Fruit fly (Drosophila melanogaster) whole organism, embryonic: ENCODE data around the gene fw.

Experiments used
- Abd-B ChIP-seq: fragments of 200-800 bp; sonication (Bioruptor generic); optimal IDR thresholded peaks from 2 replicates; lab custom pipeline; 2018; ENCODE audit warnings: missing biosample characterization, mild to moderate bottlenecking, missing genetic modification characterization, moderate library complexity
- Antp ChIP-seq: fragments of 200-800 bp; sonication (Bioruptor generic); optimal IDR thresholded peaks from 3 replicates; lab custom pipeline; 2016; ENCODE audit warnings: missing biosample characterization, missing genetic modification characterization
- BEAF-32 ChIP-seq: fragments of 200-800 bp; sonication (Bioruptor generic); optimal IDR thresholded peaks from 3 replicates; lab custom pipeline; 2017; ENCODE audit warnings: missing biosample characterization, missing genetic modification characterization, mild to moderate bottlenecking, moderate library complexity, missing genetic modification reagents
- Bgb ChIP-seq: fragments of 200-800 bp; sonication (Bioruptor generic); IDR thresholded peaks from 2 replicates; pipeline ENCODE4 v1.3.6; 2022; ENCODE audit warnings: missing biosample characterization, missing genetic modification characterization; ENCODE audit not compliant: partially characterized antibody
- CG10147 ChIP-seq: fragments of 200-800 bp; sonication (Bioruptor generic); optimal IDR thresholded peaks from 2 replicates; lab custom pipeline; 2019; ENCODE audit warnings: missing biosample characterization, mild to moderate bottlenecking, missing genetic modification characterization, moderate library complexity
- CG10366 ChIP-seq: fragments of 200-800 bp; sonication (Bioruptor generic); IDR thresholded peaks from 2 replicates; pipeline ENCODE4 v1.3.6; 2022; ENCODE audit warnings: missing biosample characterization, missing genetic modification characterization
- CG11398 ChIP-seq: fragments of 200-800 bp; sonication (Bioruptor generic); optimal IDR thresholded peaks from 2 replicates; lab custom pipeline; 2016; ENCODE audit warnings: missing biosample characterization, missing genetic modification characterization
- CG15011 ChIP-seq: fragments of 200-800 bp; sonication (Bioruptor generic); optimal IDR thresholded peaks from 3 replicates; lab custom pipeline; 2018; ENCODE audit warnings: missing biosample characterization, mild to moderate bottlenecking, missing genetic modification characterization
- CG15073 ChIP-seq: fragments of 200-800 bp; sonication (Bioruptor generic); optimal IDR thresholded peaks from 2 replicates; lab custom pipeline; 2016; ENCODE audit warnings: missing biosample characterization, missing genetic modification characterization
- CG15269 ChIP-seq: fragments of 200-800 bp; sonication (Bioruptor generic); optimal IDR thresholded peaks from 2 replicates; lab custom pipeline; 2018; ENCODE audit warnings: missing biosample characterization, mild to moderate bottlenecking, missing genetic modification characterization, moderate library complexity
- CG1603 ChIP-seq: fragments of 200-800 bp; sonication (Bioruptor generic); optimal IDR thresholded peaks from 2 replicates; lab custom pipeline; 2019; ENCODE audit warnings: missing biosample characterization, mild to moderate bottlenecking, missing genetic modification characterization, moderate library complexity
- CG17361 ChIP-seq: fragments of 200-800 bp; sonication (Bioruptor generic); IDR thresholded peaks from 3 replicates; pipeline ENCODE4 v1.3.6; 2022; ENCODE audit warnings: missing biosample characterization, missing genetic modification characterization
- CG17912 ChIP-seq: fragments of 200-800 bp; sonication (Bioruptor generic); optimal IDR thresholded peaks from 2 replicates; lab custom pipeline; 2018; ENCODE audit warnings: missing biosample characterization, mild to moderate bottlenecking, missing genetic modification characterization
- CG2116 ChIP-seq: fragments of 200-800 bp; sonication (Bioruptor generic); optimal IDR thresholded peaks from 3 replicates; lab custom pipeline; 2018; ENCODE audit warnings: missing biosample characterization, mild to moderate bottlenecking, missing genetic modification characterization
- CG30431 ChIP-seq: fragments of 200-800 bp; sonication (Bioruptor generic); optimal IDR thresholded peaks from 2 replicates; lab custom pipeline; 2017; ENCODE audit warnings: missing biosample characterization, missing genetic modification characterization
- CG3407 ChIP-seq: fragments of 200-800 bp; sonication (Bioruptor generic); optimal IDR thresholded peaks from 2 replicates; lab custom pipeline; 2018; ENCODE audit warnings: missing biosample characterization, mild to moderate bottlenecking, missing genetic modification characterization
- CG34376 ChIP-seq: fragments of 200-800 bp; sonication (Bioruptor generic); optimal IDR thresholded peaks from 2 replicates; lab custom pipeline; 2018; ENCODE audit warnings: missing biosample characterization, mild to moderate bottlenecking, missing genetic modification characterization
- CG4282 ChIP-seq: fragments of 200-800 bp; sonication (Bioruptor generic); optimal IDR thresholded peaks from 2 replicates; lab custom pipeline; 2016; ENCODE audit warnings: missing biosample characterization, missing genetic modification characterization
- CG4424 ChIP-seq: fragments of 200-800 bp; sonication (Bioruptor generic); optimal IDR thresholded peaks from 3 replicates; lab custom pipeline; 2016; ENCODE audit warnings: missing biosample characterization, missing genetic modification characterization
- CG6654 ChIP-seq: fragments of 200-800 bp; sonication (Bioruptor generic); optimal IDR thresholded peaks from 2 replicates; lab custom pipeline; 2017; ENCODE audit warnings: missing biosample characterization, mild to moderate bottlenecking, missing genetic modification characterization
- CG7786 ChIP-seq: fragments of 200-800 bp; sonication (Bioruptor generic); optimal IDR thresholded peaks from 2 replicates; lab custom pipeline; 2016; ENCODE audit warnings: missing biosample characterization, missing genetic modification characterization
- CG7987 ChIP-seq: fragments of 200-800 bp; sonication (Bioruptor generic); optimal IDR thresholded peaks from 2 replicates; lab custom pipeline; 2018; ENCODE audit warnings: missing biosample characterization, mild to moderate bottlenecking, missing genetic modification characterization, moderate library complexity
- CG8089 ChIP-seq: fragments of 200-800 bp; sonication (Bioruptor generic); optimal IDR thresholded peaks from 3 replicates; lab custom pipeline; 2016; ENCODE audit warnings: missing biosample characterization, missing genetic modification characterization
- CG8290 ChIP-seq, 3 experiments: fragments of 200-800 bp; sonication (Bioruptor generic); optimal IDR thresholded peaks; 2 replicates each; lab custom pipeline; 2016 to 2019; ENCODE audit warnings: missing biosample characterization in 3 of 3, missing genetic modification characterization in 3 of 3, mild to moderate bottlenecking in 2 of 3, moderate library complexity in 1 of 3
- CG9932 ChIP-seq: fragments of 200-800 bp; sonication (Bioruptor generic); IDR thresholded peaks from 2 replicates; pipeline ENCODE4 v1.3.6; 2022; ENCODE audit warnings: missing biosample characterization, missing genetic modification characterization
- Dek ChIP-seq: fragments of 200-800 bp; sonication (Bioruptor generic); optimal IDR thresholded peaks from 3 replicates; lab custom pipeline; 2019; ENCODE audit warnings: missing biosample characterization, mild to moderate bottlenecking, missing genetic modification characterization, moderate library complexity
- Gug ChIP-seq: fragments of 200-800 bp; sonication (Bioruptor generic); IDR thresholded peaks from 4 replicates; pipeline ENCODE4 v1.3.6; 2022; ENCODE audit warnings: missing biosample characterization, missing genetic modification characterization
- Hmr ChIP-seq: fragments of 200-800 bp; sonication (Bioruptor generic); optimal IDR thresholded peaks from 3 replicates; lab custom pipeline; 2017; ENCODE audit warnings: mild to moderate bottlenecking, missing biosample characterization, missing genetic modification reagents, missing genetic modification characterization
- Hmx ChIP-seq: fragments of 200-800 bp; sonication (Bioruptor generic); optimal IDR thresholded peaks from 2 replicates; lab custom pipeline; 2016; ENCODE audit warnings: missing biosample characterization, missing genetic modification characterization
- MESR4 ChIP-seq: fragments of 200-800 bp; sonication (Bioruptor generic); optimal IDR thresholded peaks from 2 replicates; lab custom pipeline; 2018; ENCODE audit warnings: missing biosample characterization, mild to moderate bottlenecking, missing genetic modification characterization, moderate library complexity
- Oli ChIP-seq: fragments of 200-800 bp; sonication (Bioruptor generic); optimal IDR thresholded peaks from 2 replicates; lab custom pipeline; 2018; ENCODE audit warnings: missing biosample characterization, mild to moderate bottlenecking, missing genetic modification characterization, moderate library complexity
- Sin3A ChIP-seq: fragments of >200 bp; optimal IDR thresholded peaks from 2 replicates; lab custom pipeline; 2018
- Tbp ChIP-seq: fragments of >200 bp; optimal IDR thresholded peaks from 2 replicates; lab custom pipeline; 2018; ENCODE audit warnings: missing biosample characterization, missing genetic modification characterization
- al ChIP-seq: fragments of 200-800 bp; sonication (Bioruptor generic); IDR thresholded peaks from 2 replicates; pipeline ENCODE4 v1.3.6; 2022; ENCODE audit warnings: missing biosample characterization, missing genetic modification characterization
- ash1 ChIP-seq: fragments of 200-800 bp; sonication (Bioruptor generic); optimal IDR thresholded peaks from 2 replicates; lab custom pipeline; 2018; ENCODE audit warnings: missing biosample characterization, mild to moderate bottlenecking, missing genetic modification characterization
- bab2 ChIP-seq: fragments of 200-800 bp; sonication (Bioruptor generic); optimal IDR thresholded peaks from 2 replicates; lab custom pipeline; 2016; ENCODE audit warnings: missing biosample characterization, missing genetic modification characterization
- cad ChIP-seq: fragments of >200 bp; optimal IDR thresholded peaks from 2 replicates; lab custom pipeline; 2017; ENCODE audit warnings: missing biosample characterization, missing genetic modification characterization
- gcm ChIP-seq: fragments of 200-800 bp; sonication (Bioruptor generic); optimal IDR thresholded peaks from 2 replicates; lab custom pipeline; 2019; ENCODE audit warnings: missing biosample characterization, mild to moderate bottlenecking, missing genetic modification characterization, moderate library complexity
- gsb-n ChIP-seq: fragments of 200-800 bp; sonication (Bioruptor generic); optimal IDR thresholded peaks from 3 replicates; lab custom pipeline; 2018; ENCODE audit warnings: missing biosample characterization, mild to moderate bottlenecking, missing genetic modification characterization
- hbn ChIP-seq: fragments of 200-800 bp; sonication (Bioruptor generic); IDR thresholded peaks from 2 replicates; pipeline ENCODE4 v1.3.6; 2022; ENCODE audit warnings: missing biosample characterization, missing genetic modification characterization; ENCODE audit not compliant: partially characterized antibody
- inv ChIP-seq: fragments of 200-800 bp; sonication (Bioruptor generic); IDR thresholded peaks from 2 replicates; pipeline ENCODE4 v1.3.6; 2022; ENCODE audit warnings: missing biosample characterization, missing genetic modification characterization; ENCODE audit not compliant: partially characterized antibody
- knrl ChIP-seq: fragments of 200-800 bp; sonication (Bioruptor generic); IDR thresholded peaks from 3 replicates; pipeline ENCODE4 v1.3.6; 2022; ENCODE audit warnings: missing biosample characterization, missing genetic modification characterization; ENCODE audit not compliant: partially characterized antibody
- psq ChIP-seq: fragments of 200-800 bp; sonication (Bioruptor generic); optimal IDR thresholded peaks from 2 replicates; lab custom pipeline; 2017; ENCODE audit warnings: missing biosample characterization, missing genetic modification characterization
- schlank ChIP-seq: fragments of 200-800 bp; sonication (Bioruptor generic); optimal IDR thresholded peaks from 2 replicates; lab custom pipeline; 2018; ENCODE audit warnings: missing biosample characterization, mild to moderate bottlenecking, missing genetic modification characterization
- seq ChIP-seq: fragments of 200-800 bp; sonication (Bioruptor generic); IDR thresholded peaks from 2 replicates; pipeline ENCODE4 v1.3.6; 2022; ENCODE audit warnings: missing biosample characterization, missing genetic modification characterization
- shn ChIP-seq: fragments of 200-800 bp; sonication (Bioruptor generic); optimal IDR thresholded peaks from 3 replicates; lab custom pipeline; 2016; ENCODE audit warnings: missing biosample characterization, missing genetic modification characterization
- trh ChIP-seq: fragments of 200-800 bp; sonication (Bioruptor generic); optimal IDR thresholded peaks from 2 replicates; lab custom pipeline; 2016; ENCODE audit warnings: missing biosample characterization, missing genetic modification characterization
- vvl ChIP-seq: fragments of 200-800 bp; sonication (Bioruptor generic); IDR thresholded peaks from 2 replicates; pipeline ENCODE4 v1.3.6; 2022; ENCODE audit warnings: missing biosample characterization, missing genetic modification characterization
- zen2 ChIP-seq: fragments of 200-800 bp; sonication (Bioruptor generic); IDR thresholded peaks from 3 replicates; pipeline ENCODE4 v1.3.6; 2022; ENCODE audit warnings: missing biosample characterization, missing genetic modification characterization; ENCODE audit not compliant: partially characterized antibody

Gene fw

DNA sequence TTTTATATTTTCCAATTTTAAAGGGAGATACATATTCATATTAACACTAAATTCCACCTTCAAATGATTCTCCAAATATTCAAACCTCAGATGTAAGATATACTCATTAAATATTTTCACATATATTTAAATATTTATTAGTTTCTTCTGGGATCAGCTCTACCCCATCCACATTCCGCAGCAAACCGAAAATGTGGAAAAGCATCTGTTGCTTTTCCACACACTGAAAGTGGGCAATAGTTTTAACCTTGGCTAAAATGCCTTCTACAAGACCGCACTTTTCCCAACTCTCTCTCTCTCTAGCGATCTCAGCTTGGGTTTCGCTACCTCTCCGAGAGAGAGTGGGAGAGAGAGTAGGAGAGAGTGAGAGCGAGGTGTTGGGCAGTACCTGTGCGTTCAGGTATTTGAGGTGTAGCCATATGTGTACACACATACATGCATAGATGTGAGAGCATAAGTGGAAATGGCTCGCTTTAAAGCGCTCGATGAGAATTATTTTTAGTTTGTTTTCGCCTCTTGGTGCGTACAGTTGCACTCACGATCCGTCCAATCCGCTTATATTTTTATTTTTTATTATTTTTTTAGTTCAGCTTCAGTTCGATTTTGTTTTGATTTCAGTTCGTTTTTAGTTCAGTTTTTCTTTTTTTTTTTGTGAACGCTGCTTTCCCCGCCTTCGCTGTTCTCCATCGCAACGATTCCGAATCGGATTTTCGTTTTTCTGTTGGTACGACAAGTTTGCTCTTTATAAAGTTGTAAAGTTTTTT is 3.1 kb upstream of the fw start, which contains the start of gene CG1806 (continued):
- no peak for TF ChIP-seq BEAF-32 (GFP tag; lab: Kevin White, UChicago)
- no peak for TF ChIP-seq CG7987 (GFP tag; lab: Kevin White, UChicago)
- TF ChIP-seq Hmx (GFP tag; lab: Kevin White, UChicago) = no peak
- no peak for TF ChIP-seq trh (GFP tag; lab: Kevin White, UChicago)
- TF ChIP-seq CG8089 (GFP tag; lab: Kevin White, UChicago) = no peak
- TF ChIP-seq zen2 = peak; percentile 62; the same call in 2 of the 3 replicates
- no peak for TF ChIP-seq CG15073
- TF ChIP-seq CG15269 = peak; percentile 4
- no peak for TF ChIP-seq CG17912 (GFP tag; lab: Kevin White, UChicago)
- no peak for TF ChIP-seq CG2116
- TF ChIP-seq gsb-n (tag; lab: Kevin White, UChicago) = no peak
- TF ChIP-seq Gug (GFP tag; lab: Robert Waterston, UW) = no peak
- TF ChIP-seq knrl (GFP tag; lab: Robert Waterston, UW) = no peak
- no peak for TF ChIP-seq seq
- TF ChIP-seq al (GFP tag; lab: Robert Waterston, UW) = no peak
- no peak for TF ChIP-seq psq (GFP tag; lab: Kevin White, UChicago)
- no peak for TF ChIP-seq MESR4 (GFP tag; lab: Kevin White, UChicago)
- TF ChIP-seq shn (GFP tag; lab: Kevin White, UChicago) = no peak
- TF ChIP-seq CG4282 (GFP tag; lab: Kevin White, UChicago) = no peak
- 0 out of 2 replicates have a peak, but pooled peaks have one; percentile 14 for TF ChIP-seq CG9932
- TF ChIP-seq CG11398 (GFP tag; lab: Kevin White, UChicago) = no peak
- TF ChIP-seq CG10147 (GFP tag; lab: Kevin White, UChicago) = no peak
- no peak for TF ChIP-seq bab2 (GFP tag; lab: Kevin White, UChicago)
- TF ChIP-seq CG1603 (tag; lab: Kevin White, UChicago) = no peak
- TF ChIP-seq cad (GFP tag; lab: Kevin White, UChicago) = peak; percentile 22
- TF ChIP-seq Abd-B = no peak
- TF ChIP-seq CG7786 (GFP tag; lab: Kevin White, UChicago) = no peak
- TF ChIP-seq CG6654 (GFP tag; lab: Kevin White, UChicago) = no peak
- no peak for TF ChIP-seq ash1 (GFP tag; lab: Kevin White, UChicago)
- TF ChIP-seq CG30431 (GFP tag; lab: Kevin White, UChicago) = no peak
- no peak for TF ChIP-seq CG3407
- no peak for TF ChIP-seq Hmr
- no peak for TF ChIP-seq Antp (GFP tag; lab: Kevin White, UChicago)
- no peak for TF ChIP-seq Dek (tag; lab: Kevin White, UChicago)
- no peak for TF ChIP-seq Tbp
- TF ChIP-seq CG34376 = no peak
- TF ChIP-seq CG17361 = no peak
- no peak for TF ChIP-seq Oli (tag; lab: Kevin White, UChicago)
- TF ChIP-seq gcm (GFP tag; lab: Kevin White, UChicago) = peak; percentile 17
- TF ChIP-seq CG10366 = no peak
- TF ChIP-seq Bgb (GFP tag; lab: Robert Waterston, UW) = no peak
- TF ChIP-seq Sin3A (lab: Kevin White, UChicago) = no peak
- TF ChIP-seq inv (GFP tag; lab: Robert Waterston, UW) = 0 out of 2 replicates have a peak, but pooled peaks have one; percentile 21
- TF ChIP-seq schlank (tag; lab: Kevin White, UChicago) = no peak
- peak; percentile 35; the same call in 1 of the 2 replicates for TF ChIP-seq vvl (GFP tag; lab: Robert Waterston, UW)
- TF ChIP-seq hbn (GFP tag; lab: Robert Waterston, UW) = peak; percentile 34; the same call in 1 of the 2 replicates
- TF ChIP-seq CG4424 (GFP tag; lab: Kevin White, UChicago) = no peak
- no peak for TF ChIP-seq CG8290 (GFP tag; optimal IDR thresholded peaks at IDR 0.05; lab: Kevin White, UChicago)
- TF ChIP-seq CG8290 (tag; optimal IDR thresholded peaks at IDR 0.05; lab: Kevin White, UChicago) = no peak
- no peak for TF ChIP-seq CG15011 (GFP tag; lab: Kevin White, UChicago)
